Fruit fly (Drosophila melanogaster) whole organism, pupa: ENCODE data around the gene eIF3l.

ENCODE experiments used
- CG10348 ChIP-seq: fragments of 200-800 bp; sonication (Bioruptor generic); IDR thresholded peaks from 2 replicates; pipeline ENCODE4 v1.3.6; 2022; ENCODE audit warnings: missing biosample characterization, missing genetic modification characterization
- CG12605 ChIP-seq: fragments of 200-800 bp; sonication (Bioruptor generic); IDR thresholded peaks from 2 replicates; pipeline ENCODE4 v1.3.6; 2022; ENCODE audit warnings: missing biosample characterization, missing genetic modification characterization
- CG13204 ChIP-seq: fragments of 200-800 bp; sonication (Bioruptor generic); optimal IDR thresholded peaks from 2 replicates; lab custom pipeline; 2018; ENCODE audit warnings: missing biosample characterization, mild to moderate bottlenecking, missing genetic modification characterization, moderate library complexity
- CG14655 ChIP-seq: fragments of 200-800 bp; sonication (Bioruptor generic); optimal IDR thresholded peaks from 3 replicates; lab custom pipeline; 2017; ENCODE audit warnings: mild to moderate bottlenecking, missing biosample characterization, missing genetic modification reagents, missing genetic modification characterization
- CG15710 ChIP-seq: fragments of 200-800 bp; sonication (Bioruptor generic); optimal IDR thresholded peaks from 2 replicates; lab custom pipeline; 2018; ENCODE audit warnings: missing biosample characterization, mild to moderate bottlenecking, missing genetic modification characterization, moderate library complexity
- CG17806 ChIP-seq: fragments of 200-800 bp; sonication (Bioruptor generic); optimal IDR thresholded peaks from 2 replicates; lab custom pipeline; 2018; ENCODE audit warnings: missing biosample characterization, mild to moderate bottlenecking, missing genetic modification characterization, moderate library complexity
- CG32121 ChIP-seq: fragments of 200-800 bp; sonication (Bioruptor generic); IDR thresholded peaks from 2 replicates; pipeline ENCODE4 v1.3.6; 2022; ENCODE audit warnings: missing biosample characterization, missing genetic modification characterization
- CG34367 ChIP-seq: fragments of 200-800 bp; sonication (Bioruptor generic); optimal IDR thresholded peaks from 2 replicates; lab custom pipeline; 2018; ENCODE audit warnings: missing biosample characterization, mild to moderate bottlenecking, missing genetic modification characterization
- CG4496 ChIP-seq: fragments of 200-800 bp; sonication (Bioruptor generic); IDR thresholded peaks from 3 replicates; pipeline ENCODE4 v1.3.6; 2022; ENCODE audit warnings: missing biosample characterization, missing genetic modification characterization
- CG8159 ChIP-seq: fragments of 200-800 bp; sonication (Bioruptor generic); optimal IDR thresholded peaks from 3 replicates; lab custom pipeline; 2018; ENCODE audit warnings: missing biosample characterization, mild to moderate bottlenecking, missing genetic modification characterization, moderate library complexity
- CG8301 ChIP-seq: fragments of 200-800 bp; sonication (Bioruptor generic); optimal IDR thresholded peaks from 2 replicates; lab custom pipeline; 2018; ENCODE audit warnings: missing biosample characterization, mild to moderate bottlenecking, missing genetic modification characterization
- CG9948 ChIP-seq: fragments of 200-800 bp; sonication (Bioruptor generic); optimal IDR thresholded peaks from 2 replicates; lab custom pipeline; 2018; ENCODE audit warnings: missing biosample characterization, mild to moderate bottlenecking, missing genetic modification characterization, moderate library complexity
- D1 ChIP-seq: fragments of 200-800 bp; sonication (Bioruptor generic); optimal IDR thresholded peaks from 2 replicates; lab custom pipeline; 2018; ENCODE audit warnings: missing biosample characterization, mild to moderate bottlenecking, missing genetic modification characterization, moderate library complexity
- EcR ChIP-seq: fragments of 200-800 bp; sonication (Bioruptor generic); optimal IDR thresholded peaks from 3 replicates; lab custom pipeline; 2019; ENCODE audit warnings: missing biosample characterization, missing genetic modification characterization, mild to moderate bottlenecking, moderate library complexity, missing genetic modification reagents
- Ets98B ChIP-seq: fragments of 200-800 bp; sonication (Bioruptor generic); IDR thresholded peaks from 2 replicates; pipeline ENCODE4 v1.3.6; 2022; ENCODE audit warnings: missing biosample characterization, missing genetic modification characterization
- Pif1A ChIP-seq: fragments of 200-800 bp; sonication (Bioruptor generic); optimal IDR thresholded peaks from 3 replicates; lab custom pipeline; 2016; ENCODE audit warnings: missing biosample characterization, missing genetic modification characterization
- Pif1B ChIP-seq: fragments of 200-800 bp; sonication (Bioruptor generic); optimal IDR thresholded peaks from 3 replicates; lab custom pipeline; 2016; ENCODE audit warnings: missing biosample characterization, missing genetic modification characterization
- Snoo ChIP-seq: fragments of 200-800 bp; sonication (Bioruptor generic); optimal IDR thresholded peaks from 3 replicates; lab custom pipeline; 2017; ENCODE audit warnings: missing biosample characterization, mild to moderate bottlenecking, missing genetic modification characterization, inconsistent platforms
- fd96Ca ChIP-seq: fragments of 200-800 bp; sonication (Bioruptor generic); IDR thresholded peaks from 3 replicates; pipeline ENCODE4 v1.3.6; 2022; ENCODE audit warnings: missing biosample characterization, missing genetic modification characterization
- gl ChIP-seq: fragments of 200-800 bp; sonication (Bioruptor generic); optimal IDR thresholded peaks from 2 replicates; lab custom pipeline; 2018; ENCODE audit warnings: missing biosample characterization, mild to moderate bottlenecking, missing genetic modification characterization
- rn ChIP-seq: fragments of 200-800 bp; sonication (Bioruptor generic); IDR thresholded peaks from 2 replicates; pipeline ENCODE4 v1.3.6; 2022; ENCODE audit warnings: missing biosample characterization, missing genetic modification characterization

The eIF3l gene

dm6 chr3L:12109045-12109632, 36.8 kb downstream of the eIF3l start:
- no peak for TF ChIP-seq CG12605 (GFP tag; lab: Robert Waterston, UW)
- no peak for TF ChIP-seq CG10348 (GFP tag; lab: Robert Waterston, UW)
- no peak for TF ChIP-seq rn
- peak; percentile 53; the same call in 2 of the 3 replicates for TF ChIP-seq fd96Ca (GFP tag; lab: Robert Waterston, UW)
- TF ChIP-seq Ets98B (GFP tag; lab: Robert Waterston, UW): no peak; the same call in 1 of the 2 replicates
- peak; percentile 16 for TF ChIP-seq Pif1B
- no peak for TF ChIP-seq Snoo (tag; lab: Kevin White, UChicago)
- TF ChIP-seq CG8301 (tag; lab: Kevin White, UChicago): peak; percentile 61
- TF ChIP-seq CG9948 (tag; lab: Kevin White, UChicago): peak; percentile 23
- TF ChIP-seq CG4496 (GFP tag; lab: Robert Waterston, UW): peak; percentile 10; the same call in 1 of the 3 replicates
- TF ChIP-seq CG34367 (tag; lab: Kevin White, UChicago): no peak
- no peak for TF ChIP-seq gl (tag; lab: Kevin White, UChicago)
- peak; percentile 73 for TF ChIP-seq CG14655 (GFP tag; lab: Kevin White, UChicago)
- TF ChIP-seq D1 (tag; lab: Kevin White, UChicago): no peak
- TF ChIP-seq EcR: peak; percentile 68
- TF ChIP-seq CG17806 (tag; lab: Kevin White, UChicago): peak; percentile 40
- TF ChIP-seq Pif1A (GFP tag; lab: Kevin White, UChicago): peak; percentile 42
- peak; percentile 62 for TF ChIP-seq CG32121 (GFP tag; lab: Robert Waterston, UW)
- TF ChIP-seq CG13204: peak; percentile 49
- TF ChIP-seq CG8159 (tag; lab: Kevin White, UChicago): no peak
- TF ChIP-seq CG15710: peak; percentile 31

dm6 chr3L:12108515-12108914, 37.4 kb downstream of the eIF3l start:
- TF ChIP-seq CG8159 (tag; lab: Kevin White, UChicago) (peak; percentile 37), gl (tag; lab: Kevin White, UChicago) (no peak), CG14655 (GFP tag; lab: Kevin White, UChicago) (peak; percentile 56)

dm6 chr3L:12107378-12107777, 38.5 kb downstream of the eIF3l start:
- TF ChIP-seq Ets98B (GFP tag; lab: Robert Waterston, UW): no peak
- no peak for TF ChIP-seq rn
- no peak for TF ChIP-seq CG9948 (tag; lab: Kevin White, UChicago)
- TF ChIP-seq CG12605 (GFP tag; lab: Robert Waterston, UW): no peak
- TF ChIP-seq CG32121 (GFP tag; lab: Robert Waterston, UW): no peak
- TF ChIP-seq Snoo (tag; lab: Kevin White, UChicago): no peak
- TF ChIP-seq CG17806 (tag; lab: Kevin White, UChicago): no peak
- TF ChIP-seq gl (tag; lab: Kevin White, UChicago): no peak
- TF ChIP-seq fd96Ca (GFP tag; lab: Robert Waterston, UW): no peak
- no peak for TF ChIP-seq CG13204

- TF ChIP-seq CG9948 (tag; lab: Kevin White, UChicago) (peak; percentile 82), fd96Ca (GFP tag; lab: Robert Waterston, UW) (0 out of 3 replicates have a peak, but pooled peaks have one; percentile 6), gl (tag; lab: Kevin White, UChicago) (no peak), CG14655 (GFP tag; lab: Kevin White, UChicago) (peak; percentile 85), CG34367 (tag; lab: Kevin White, UChicago) (peak; percentile 57), CG12605 (GFP tag; lab: Robert Waterston, UW) (0 out of 2 replicates have a peak, but pooled peaks have one; percentile 44), CG8301 (tag; lab: Kevin White, UChicago) (peak; percentile 83), CG32121 (GFP tag; lab: Robert Waterston, UW) (no peak), Pif1B (peak; percentile 18), CG13204 (no peak), Pif1A (GFP tag; lab: Kevin White, UChicago) (peak; percentile 32), Snoo (tag; lab: Kevin White, UChicago) (peak; percentile 35), CG4496 (GFP tag; lab: Robert Waterston, UW) (no peak), rn (no peak), D1 (tag; lab: Kevin White, UChicago) (peak; percentile 65), EcR (no peak), CG10348 (GFP tag; lab: Robert Waterston, UW) (no peak), CG17806 (tag; lab: Kevin White, UChicago) (peak; percentile 67), Ets98B (GFP tag; lab: Robert Waterston, UW) (peak; percentile 41; the same call in 1 of the 2 replicates), CG8159 (tag; lab: Kevin White, UChicago) (peak; percentile 82), CG15710 (peak; percentile 78)
Measured at dm6 chr3L:12101924-12102383, 43.9 kb downstream of the eIF3l start.

dm6 chr3L:12099329-12100031, 46.4 kb downstream of the eIF3l start:
- TF ChIP-seq EcR (no peak), rn (no peak), CG34367 (tag; lab: Kevin White, UChicago) (peak; percentile 37), Pif1B (no peak), Snoo (tag; lab: Kevin White, UChicago) (peak; percentile 31), CG32121 (GFP tag; lab: Robert Waterston, UW) (no peak), Ets98B (GFP tag; lab: Robert Waterston, UW) (no peak), CG14655 (GFP tag; lab: Kevin White, UChicago) (peak; percentile 43), CG8301 (tag; lab: Kevin White, UChicago) (no peak), CG15710 (peak; percentile 81), fd96Ca (GFP tag; lab: Robert Waterston, UW) (0 out of 3 replicates have a peak, but pooled peaks have one; percentile 6), CG10348 (GFP tag; lab: Robert Waterston, UW) (no peak), CG8159 (tag; lab: Kevin White, UChicago) (peak; percentile 87), CG9948 (tag; lab: Kevin White, UChicago) (peak; percentile 71), gl (tag; lab: Kevin White, UChicago) (peak; percentile 16), CG13204 (peak; percentile 27), CG12605 (GFP tag; lab: Robert Waterston, UW) (no peak), Pif1A (GFP tag; lab: Kevin White, UChicago) (peak; percentile 8), D1 (tag; lab: Kevin White, UChicago) (peak; percentile 64), CG4496 (GFP tag; lab: Robert Waterston, UW) (peak; percentile 26; the same call in 2 of the 3 replicates), CG17806 (tag; lab: Kevin White, UChicago) (peak; percentile 59)
- TF ChIP-seq, all 21 proteins: peak for 13
